Worm (Caenorhabditis elegans) whole organism, L4 larva: ENCODE results near the gene F59E12.15.
A peak's percentile ranks its signal among the peaks of the same experiment; 100 is the strongest.

Source experiments
- D1046.2 ChIP-seq: fragments of 200-800 bp; sonication (Bioruptor generic); IDR thresholded peaks from 2 replicates; pipeline ENCODE4 v1.3.6; 2022; ENCODE audit warnings: missing genetic modification characterization, missing compliant biosample characterization
- F37D6.2 ChIP-seq: sonication (generic microtip); optimal IDR thresholded peaks from 2 replicates; lab custom pipeline; 2016; ENCODE audit warnings: mild to moderate bottlenecking, missing genetic modification characterization, missing compliant biosample characterization
- F44E2.7 ChIP-seq: fragments of 200-800 bp; sonication (Bioruptor generic); IDR thresholded peaks from 2 replicates; pipeline ENCODE4 v2.1.2; 2022; ENCODE audit warnings: missing genetic modification characterization, missing compliant biosample characterization
- F49E8.2 ChIP-seq: sonication (generic microtip); optimal IDR thresholded peaks from 2 replicates; lab custom pipeline; 2016; ENCODE audit warnings: missing compliant biosample characterization, mild to moderate bottlenecking, missing genetic modification characterization, borderline replicate concordance
- R02D3.7 ChIP-seq: fragments of 150-350 bp; sonication (generic microtip); optimal IDR thresholded peaks from 3 replicates; lab custom pipeline; 2014; ENCODE audit warnings: missing biosample characterization, missing genetic modification characterization
- T26A8.4 ChIP-seq: fragments of 200-800 bp; sonication (Bioruptor generic); IDR thresholded peaks from 2 replicates; pipeline ENCODE4 v1.3.6; 2022; ENCODE audit warnings: missing genetic modification characterization, missing compliant biosample characterization
- Y5F2A.4 ChIP-seq: fragments of 200-800 bp; sonication (Bioruptor generic); optimal IDR thresholded peaks from 2 replicates; lab custom pipeline; 2018; ENCODE audit warnings: mild to moderate bottlenecking, missing genetic modification characterization, missing compliant biosample characterization
- aha-1 ChIP-seq: fragments of 150-350 bp; peaks from one replicate; lab custom pipeline; 2014; ENCODE audit warnings: missing biosample characterization, missing genetic modification characterization
- ama-1 ChIP-seq: fragments of 150-350 bp; optimal IDR thresholded peaks from 2 replicates; lab custom pipeline; 2014; ENCODE audit warnings: inconsistent platforms, mixed read lengths
- arid-1 ChIP-seq: fragments of 200-800 bp; sonication (Bioruptor generic); conservative IDR thresholded peaks from 2 replicates; pipeline ENCODE4 v1.3.6; 2022; ENCODE audit warnings: missing genetic modification reagents, missing genetic modification characterization, missing compliant biosample characterization
- attf-4 ChIP-seq: sonication (generic microtip); optimal IDR thresholded peaks from 3 replicates; lab custom pipeline; 2017; ENCODE audit warnings: missing biosample characterization, missing genetic modification characterization
- ceh-28 ChIP-seq: fragments of 150-350 bp; optimal IDR thresholded peaks from 2 replicates; lab custom pipeline; 2014; ENCODE audit warnings: missing biosample characterization, missing genetic modification reagents, missing genetic modification characterization
- ceh-44 ChIP-seq: fragments of 200-800 bp; sonication (Bioruptor generic); IDR thresholded peaks from 2 replicates; pipeline ENCODE4 v1.3.6; 2022; ENCODE audit warnings: missing genetic modification reagents, missing genetic modification characterization, missing compliant biosample characterization
- ceh-82 ChIP-seq: sonication (generic microtip); optimal IDR thresholded peaks from 2 replicates; lab custom pipeline; 2017; ENCODE audit warnings: missing biosample characterization, missing genetic modification characterization
- ces-1 ChIP-seq: fragments of 150-350 bp; sonication (generic microtip); optimal IDR thresholded peaks from 4 replicates; lab custom pipeline; 2014; ENCODE audit warnings: missing biosample characterization, missing genetic modification reagents, missing genetic modification characterization
- cey-2 ChIP-seq: sonication (generic microtip); optimal IDR thresholded peaks from 3 replicates; lab custom pipeline; 2017; ENCODE audit warnings: missing genetic modification characterization, mild to moderate bottlenecking, missing compliant biosample characterization, antibody characterized with exemption, borderline replicate concordance; ENCODE audit not compliant: insufficient read depth
- ctbp-1 ChIP-seq: fragments of 200-800 bp; sonication (Bioruptor generic); IDR thresholded peaks from 2 replicates; pipeline ENCODE4 v1.3.6; 2022; ENCODE audit warnings: missing genetic modification reagents, missing genetic modification characterization, missing compliant biosample characterization
- daf-16 ChIP-seq, 3 experiments: sonication (generic microtip); optimal IDR thresholded peaks; 2 replicates each; lab custom pipeline; 2016 to 2017; ENCODE audit warnings: missing genetic modification characterization in 3 of 3, missing genetic modification reagents in 3 of 3, mild to moderate bottlenecking in 2 of 3, missing compliant biosample characterization in 2 of 3, missing biosample characterization in 1 of 3, moderate library complexity in 1 of 3
- dmd-6 ChIP-seq: fragments of 200-800 bp; sonication (Bioruptor generic); IDR thresholded peaks from 2 replicates; pipeline ENCODE4 v1.3.6; 2022; ENCODE audit warnings: missing genetic modification reagents, missing genetic modification characterization, missing compliant biosample characterization
- dmd-9 ChIP-seq: fragments of 200-800 bp; sonication (Bioruptor generic); IDR thresholded peaks from 2 replicates; pipeline ENCODE4 v1.3.6; 2022; ENCODE audit warnings: missing genetic modification reagents, missing genetic modification characterization, missing compliant biosample characterization
- duxl-1 ChIP-seq: sonication (generic microtip); optimal IDR thresholded peaks from 2 replicates; lab custom pipeline; 2016; ENCODE audit warnings: mild to moderate bottlenecking, missing genetic modification characterization, moderate library complexity, missing compliant biosample characterization; ENCODE audit not compliant: poor library complexity
- egl-27 ChIP-seq: sonication (generic microtip); optimal IDR thresholded peaks from 3 replicates; lab custom pipeline; 2017; ENCODE audit warnings: missing biosample characterization, missing genetic modification reagents, missing genetic modification characterization
- egl-43 ChIP-seq: fragments of 200-800 bp; sonication (Bioruptor generic); IDR thresholded peaks from 2 replicates; pipeline ENCODE4 v1.3.6; 2022; ENCODE audit warnings: missing genetic modification reagents, missing genetic modification characterization, missing compliant biosample characterization
- fkh-10 ChIP-seq: fragments of 150-350 bp; optimal IDR thresholded peaks from 2 replicates; lab custom pipeline; 2014; ENCODE audit warnings: missing biosample characterization, missing genetic modification reagents, missing genetic modification characterization
- gei-8 ChIP-seq: fragments of 200-800 bp; sonication (Bioruptor generic); optimal IDR thresholded peaks from 2 replicates; lab custom pipeline; 2018; ENCODE audit warnings: mild to moderate bottlenecking, missing genetic modification characterization, missing compliant biosample characterization
- hlh-11 ChIP-seq: fragments of 200-800 bp; sonication (Bioruptor generic); optimal IDR thresholded peaks from 2 replicates; lab custom pipeline; 2018; ENCODE audit warnings: mild to moderate bottlenecking, missing genetic modification characterization, missing compliant biosample characterization
- lim-7 ChIP-seq: fragments of 200-800 bp; sonication (Bioruptor generic); IDR thresholded peaks from 2 replicates; pipeline ENCODE4 v1.3.6; 2022; ENCODE audit warnings: missing genetic modification characterization, missing compliant biosample characterization
- lin-1 ChIP-seq: fragments of 200-800 bp; sonication (Bioruptor generic); IDR thresholded peaks from 2 replicates; pipeline ENCODE4 v1.3.6; 2022; ENCODE audit warnings: missing genetic modification reagents, missing genetic modification characterization, missing compliant biosample characterization
- lin-15B ChIP-seq: fragments of 150-350 bp; sonication (generic microtip); optimal IDR thresholded peaks from 3 replicates; lab custom pipeline; 2014; ENCODE audit warnings: missing biosample characterization, missing genetic modification characterization
- lin-39 ChIP-seq: fragments of 150-350 bp; optimal IDR thresholded peaks from 2 replicates; lab custom pipeline; 2014; ENCODE audit warnings: missing biosample characterization, missing genetic modification reagents, missing genetic modification characterization
- madf-9 ChIP-seq: fragments of 200-800 bp; sonication (Bioruptor generic); conservative IDR thresholded peaks from 2 replicates; pipeline ENCODE4 v1.3.6; 2022; ENCODE audit warnings: missing genetic modification reagents, missing genetic modification characterization, missing compliant biosample characterization
- mdl-1 ChIP-seq, 2 experiments: fragments of 150-350 bp in 1 of 2; sonication (generic microtip) in 1 of 2; optimal IDR thresholded peaks; 2 replicates each; lab custom pipeline; 2014 to 2017; ENCODE audit warnings: missing biosample characterization in 2 of 2, missing genetic modification characterization in 2 of 2
- mdt-29 ChIP-seq: fragments of 200-800 bp; sonication (Bioruptor generic); IDR thresholded peaks from 2 replicates; pipeline ENCODE4 v1.3.6; 2022; ENCODE audit warnings: missing genetic modification reagents, missing genetic modification characterization, missing compliant biosample characterization
- mxl-2 ChIP-seq: fragments of 200-800 bp; sonication (Bioruptor generic); conservative IDR thresholded peaks from 2 replicates; pipeline ENCODE4 v1.3.6; 2022; ENCODE audit warnings: missing genetic modification reagents, missing genetic modification characterization, missing compliant biosample characterization
- mxl-3 ChIP-seq: fragments of 200-800 bp; sonication (Bioruptor generic); optimal IDR thresholded peaks from 2 replicates; lab custom pipeline; 2018; ENCODE audit warnings: mild to moderate bottlenecking, missing genetic modification characterization, missing compliant biosample characterization
- nhr-10 ChIP-seq: fragments of 150-350 bp; optimal IDR thresholded peaks from 2 replicates; lab custom pipeline; 2014; ENCODE audit warnings: missing biosample characterization, missing genetic modification characterization
- nhr-25 ChIP-seq: sonication (generic microtip); optimal IDR thresholded peaks from 2 replicates; lab custom pipeline; 2017; ENCODE audit warnings: missing genetic modification characterization, mild to moderate bottlenecking, missing compliant biosample characterization, antibody characterized with exemption, moderate library complexity, borderline replicate concordance; ENCODE audit not compliant: insufficient read depth
- nhr-6 ChIP-seq: fragments of 150-350 bp; optimal IDR thresholded peaks from 2 replicates; lab custom pipeline; 2014; ENCODE audit warnings: missing biosample characterization, missing genetic modification characterization
- pha-4 ChIP-seq, 2 experiments: fragments of 150-350 bp in 1 of 2; fragments of 200-800 bp in 1 of 2; sonication (Bioruptor generic) in 1 of 2; IDR thresholded peaks in 1 of 2; optimal IDR thresholded peaks in 1 of 2; 2 replicates each; pipeline versions ENCODE4 v1.3.6 to Lab custom; 2014 to 2022; ENCODE audit warnings: missing genetic modification characterization in 2 of 2, missing genetic modification reagents in 2 of 2, missing biosample characterization in 1 of 2, missing compliant biosample characterization in 1 of 2
- saeg-2 ChIP-seq: fragments of 200-800 bp; sonication (Bioruptor generic); IDR thresholded peaks from 2 replicates; pipeline ENCODE4 v1.3.6; 2022; ENCODE audit warnings: missing genetic modification reagents, missing genetic modification characterization, missing compliant biosample characterization
- snpc-1.2 ChIP-seq: fragments of 200-800 bp; sonication (Bioruptor generic); IDR thresholded peaks from 2 replicates; pipeline ENCODE4 v1.3.6; 2022; ENCODE audit warnings: missing genetic modification reagents, missing genetic modification characterization, missing compliant biosample characterization
- snpc-4 ChIP-seq: fragments of 150-350 bp; optimal IDR thresholded peaks from 2 replicates; lab custom pipeline; 2014; ENCODE audit warnings: missing biosample characterization, missing genetic modification characterization
- spr-1 ChIP-seq: sonication (generic microtip); optimal IDR thresholded peaks from 2 replicates; lab custom pipeline; 2016; ENCODE audit warnings: mild to moderate bottlenecking, missing genetic modification characterization, missing compliant biosample characterization
- unc-130 ChIP-seq: sonication (generic microtip); optimal IDR thresholded peaks from 2 replicates; lab custom pipeline; 2016; ENCODE audit warnings: missing genetic modification reagents, missing genetic modification characterization, missing compliant biosample characterization
- unc-39 ChIP-seq: sonication (generic microtip); optimal IDR thresholded peaks from 2 replicates; lab custom pipeline; 2017; ENCODE audit warnings: missing biosample characterization, missing genetic modification characterization
- unc-62 ChIP-seq, 3 experiments: fragments of 150-350 bp in 1 of 3; sonication (generic microtip); optimal IDR thresholded peaks in 2 of 3; peaks in 1 of 3; 1 replicate in 1 of 3; 2 replicates in 2 of 3; lab custom pipeline; 2014 to 2017; ENCODE audit warnings: missing biosample characterization in 3 of 3, missing genetic modification characterization in 3 of 3, missing genetic modification reagents in 3 of 3, missing genotype in 1 of 3
- vab-7 ChIP-seq: fragments of 200-800 bp; sonication (Bioruptor generic); IDR thresholded peaks from 2 replicates; pipeline ENCODE4 v1.3.6; 2022; ENCODE audit warnings: missing genetic modification reagents, missing genetic modification characterization, missing compliant biosample characterization
- zag-1 ChIP-seq: fragments of 150-350 bp; optimal IDR thresholded peaks from 2 replicates; lab custom pipeline; 2014; ENCODE audit warnings: missing biosample characterization, missing genetic modification characterization
- zfp-2 ChIP-seq: sonication (generic microtip); optimal IDR thresholded peaks from 2 replicates; lab custom pipeline; 2016; ENCODE audit warnings: mild to moderate bottlenecking, missing genetic modification characterization, missing compliant biosample characterization

The F59E12.15 gene

DNA sequence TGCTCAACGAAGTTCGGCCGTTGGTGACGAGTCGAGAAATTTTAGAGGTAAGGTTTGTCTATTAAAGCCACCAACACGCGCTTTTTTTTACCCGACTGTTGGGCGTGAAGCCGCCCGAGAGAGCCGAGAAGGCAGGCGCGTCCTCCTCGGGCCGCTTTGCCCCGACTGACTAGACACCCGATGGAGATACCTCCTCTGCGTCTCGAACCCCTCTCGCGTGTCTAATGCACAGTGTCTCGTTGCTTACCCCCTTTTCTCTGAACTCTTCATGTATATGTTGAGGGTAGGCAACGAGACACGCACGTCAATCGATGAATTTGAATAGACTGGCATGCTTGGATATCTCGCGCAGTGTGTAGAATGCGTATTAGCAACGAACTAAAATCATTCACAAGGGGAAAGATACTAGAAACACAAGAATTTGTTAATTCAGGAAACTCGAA is 33.6 kb upstream of the F59E12.15 start (continued):
- TF ChIP-seq mxl-2 (GFP tag; lab: Robert Waterston, UW) (peak; percentile 51; the same call in 1 of the 2 replicates), mxl-3 (GFP tag; lab: Kevin White, UChicago) (peak; percentile 88), ama-1 (lab: Kevin White, UChicago) (peak; percentile 100), D1046.2 (GFP tag; lab: Robert Waterston, UW) (peak; percentile 94), saeg-2 (GFP tag; lab: Robert Waterston, UW) (peak; percentile 95), fkh-10 (GFP tag; lab: Kevin White, UChicago) (peak; percentile 85), unc-130 (GFP tag; lab: Kevin White, UChicago) (peak; percentile 76), lim-7 (GFP tag; lab: Robert Waterston, UW) (peak; percentile 95), attf-4 (tag; lab: Kevin White, UChicago) (no peak), aha-1 (peak; percentile 99), zag-1 (tag; lab: Kevin White, UChicago) (peak; percentile 44), R02D3.7 (tag; lab: Kevin White, UChicago) (no peak), ceh-28 (tag; lab: Kevin White, UChicago) (peak; percentile 76), snpc-1.2 (GFP tag; lab: Robert Waterston, UW) (peak; percentile 94), daf-16 (GFP tag; optimal IDR thresholded peaks at IDR 0.05; lab: Kevin White, UChicago) (peak; percentile 43 to 46), daf-16 (tag; optimal IDR thresholded peaks at IDR 0.05; lab: Kevin White, UChicago) (peak; percentile 72), ctbp-1 (GFP tag; lab: Robert Waterston, UW) (peak; percentile 99), F44E2.7 (GFP tag; lab: Robert Waterston, UW) (peak; percentile 94), nhr-25 (tag; lab: Kevin White, UChicago) (peak; percentile 2), cey-2 (tag; lab: Kevin White, UChicago) (no peak), pha-4 (GFP tag; IDR thresholded peaks at IDR 0.05; lab: Robert Waterston, UW) (peak; percentile 98), pha-4 (tag; optimal IDR thresholded peaks at IDR 0.05; lab: Kevin White, UChicago) (no peak), vab-7 (GFP tag; lab: Robert Waterston, UW) (peak; percentile 97), egl-27 (tag; lab: Kevin White, UChicago) (peak; percentile 78), lin-1 (peak; percentile 98), ces-1 (no peak), ceh-44 (peak; percentile 34; the same call in 1 of the 2 replicates), lin-15B (tag; lab: Kevin White, UChicago) (no peak), dmd-9 (GFP tag; lab: Robert Waterston, UW) (peak; percentile 80), arid-1 (GFP tag; lab: Robert Waterston, UW) (peak; percentile 97), mdl-1 (tag; optimal IDR thresholded peaks at IDR 0.05; lab: Kevin White, UChicago) (peak; percentile 85 to 87), lin-39 (tag; lab: Kevin White, UChicago) (no peak), F49E8.2 (tag; lab: Kevin White, UChicago) (peak; percentile 88), duxl-1 (peak; percentile 69), unc-62 (GFP tag; optimal IDR thresholded peaks at IDR 0.05 in 1 of 2; lab: Kevin White, UChicago) (peak in 1 of 2 experiments; percentile 100), unc-62 (tag; optimal IDR thresholded peaks at IDR 0.05; lab: Kevin White, UChicago) (peak; percentile 45), gei-8 (GFP tag; lab: Kevin White, UChicago) (peak; percentile 97), nhr-10 (tag; lab: Kevin White, UChicago) (peak; percentile 77), egl-43 (peak; percentile 99), T26A8.4 (GFP tag; lab: Robert Waterston, UW) (peak; percentile 97), nhr-6 (tag; lab: Kevin White, UChicago) (peak; percentile 40), spr-1 (tag; lab: Kevin White, UChicago) (peak; percentile 91), F37D6.2 (tag; lab: Kevin White, UChicago) (peak; percentile 91), madf-9 (GFP tag; lab: Robert Waterston, UW) (peak; percentile 90), ceh-82 (tag; lab: Kevin White, UChicago) (no peak), mdt-29 (GFP tag; lab: Robert Waterston, UW) (peak; percentile 94), zfp-2 (tag; lab: Kevin White, UChicago) (peak; percentile 57), Y5F2A.4 (GFP tag; lab: Kevin White, UChicago) (peak; percentile 81), snpc-4 (tag; lab: Kevin White, UChicago) (no peak), hlh-11 (tag; lab: Kevin White, UChicago) (peak; percentile 87), unc-39 (tag; lab: Kevin White, UChicago) (no peak), dmd-6 (GFP tag; lab: Robert Waterston, UW) (peak; percentile 90)
